Fruit fly (Drosophila melanogaster) whole organism, wandering third instar larva: ENCODE data around the gene CtIP.

Experiments used
- CG9705 ChIP-seq: fragments of 200-800 bp; sonication (Bioruptor generic); optimal IDR thresholded peaks from 2 replicates; lab custom pipeline; 2018; ENCODE audit warnings: missing biosample characterization, mild to moderate bottlenecking, missing genetic modification characterization
- Dfd ChIP-seq: fragments of >200 bp; optimal IDR thresholded peaks from 2 replicates; lab custom pipeline; 2017; ENCODE audit warnings: missing biosample characterization, missing genetic modification characterization
- Rel ChIP-seq, 2 experiments: fragments of 200-800 bp; sonication (Bioruptor generic) in 1 of 2; optimal IDR thresholded peaks; 2 replicates in 1 of 2; 3 replicates in 1 of 2; lab custom pipeline; 2016 to 2019; ENCODE audit warnings: mild to moderate bottlenecking in 2 of 2, missing biosample characterization in 2 of 2, missing genetic modification characterization in 2 of 2, moderate library complexity in 1 of 2
- psq ChIP-seq: fragments of 200-800 bp; sonication (Bioruptor generic); optimal IDR thresholded peaks from 3 replicates; lab custom pipeline; 2017; ENCODE audit warnings: missing biosample characterization, mild to moderate bottlenecking, missing genetic modification characterization, moderate library complexity

- TF ChIP-seq psq (GFP tag; lab: Kevin White, UChicago) (no peak), Rel (GFP tag; optimal IDR thresholded peaks at IDR 0.05; lab: Kevin White, UChicago) (no peak), Rel (tag; optimal IDR thresholded peaks at IDR 0.05; lab: Kevin White, UChicago) (peak; percentile 49), Dfd (GFP tag; lab: Kevin White, UChicago) (no peak), CG9705 (GFP tag; lab: Kevin White, UChicago) (no peak)
Observed at dm6 chr3L:20393357-20393756, 42.7 kb upstream of the CtIP start, which contains the start of gene CG33969.
